Worm (Caenorhabditis elegans) whole organism, late embryonic: ENCODE results near the gene R08A2.1.
A peak's percentile ranks its signal among the peaks of the same experiment; 100 is the strongest.

Experiments
- T23F11.4 ChIP-seq: fragments of 200-800 bp; sonication (Bioruptor generic); optimal IDR thresholded peaks from 2 replicates; lab custom pipeline; 2018; ENCODE audit warnings: mild to moderate bottlenecking, missing genetic modification characterization, missing compliant biosample characterization
- ahr-1 ChIP-seq: sonication (generic microtip); optimal IDR thresholded peaks from 2 replicates; lab custom pipeline; 2016; ENCODE audit warnings: missing genetic modification characterization, missing compliant biosample characterization
- ceh-18 ChIP-seq: sonication (generic microtip); optimal IDR thresholded peaks from 2 replicates; lab custom pipeline; 2016; ENCODE audit warnings: missing genetic modification characterization, missing compliant biosample characterization
- ceh-2 ChIP-seq: sonication (generic microtip); optimal IDR thresholded peaks from 2 replicates; lab custom pipeline; 2016; ENCODE audit warnings: missing genotype, missing genetic modification characterization, missing compliant biosample characterization
- ceh-22 ChIP-seq: sonication (generic microtip); optimal IDR thresholded peaks from 2 replicates; lab custom pipeline; 2017; ENCODE audit warnings: missing biosample characterization, missing genetic modification characterization
- ceh-31 ChIP-seq: sonication (generic microtip); optimal IDR thresholded peaks from 2 replicates; lab custom pipeline; 2016; ENCODE audit warnings: missing genetic modification characterization, missing compliant biosample characterization
- ceh-34 ChIP-seq: sonication (generic microtip); optimal IDR thresholded peaks from 2 replicates; lab custom pipeline; 2016; ENCODE audit warnings: mild to moderate bottlenecking, missing genetic modification characterization, missing compliant biosample characterization
- ceh-45 ChIP-seq: fragments of 200-800 bp; sonication (Bioruptor generic); IDR thresholded peaks from 2 replicates; pipeline ENCODE4 v1.3.6; 2022; ENCODE audit warnings: missing genetic modification reagents, missing genetic modification characterization, missing compliant biosample characterization
- ceh-48 ChIP-seq: sonication (generic microtip); optimal IDR thresholded peaks from 2 replicates; lab custom pipeline; 2016; ENCODE audit warnings: missing genetic modification characterization, inconsistent platforms, missing compliant biosample characterization
- ceh-6 ChIP-seq: fragments of 200-800 bp; sonication (Bioruptor generic); optimal IDR thresholded peaks from 2 replicates; lab custom pipeline; 2018; ENCODE audit warnings: mild to moderate bottlenecking, missing genetic modification characterization, missing compliant biosample characterization
- ceh-9 ChIP-seq: sonication (generic microtip); optimal IDR thresholded peaks from 2 replicates; lab custom pipeline; 2016; ENCODE audit warnings: mild to moderate bottlenecking, missing genetic modification characterization, inconsistent platforms, missing compliant biosample characterization
- elt-2 ChIP-seq: sonication (generic microtip); optimal IDR thresholded peaks from 2 replicates; lab custom pipeline; 2016; ENCODE audit warnings: missing genetic modification reagents, missing genetic modification characterization, missing compliant biosample characterization
- elt-4 ChIP-seq: sonication (generic microtip); optimal IDR thresholded peaks from 2 replicates; lab custom pipeline; 2016; ENCODE audit warnings: missing genetic modification characterization, missing compliant biosample characterization
- ets-4 ChIP-seq: sonication (generic microtip); optimal IDR thresholded peaks from 2 replicates; lab custom pipeline; 2016; ENCODE audit warnings: missing genetic modification characterization, missing compliant biosample characterization
- eyg-1 ChIP-seq: sonication (generic microtip); optimal IDR thresholded peaks from 2 replicates; lab custom pipeline; 2016; ENCODE audit warnings: missing genotype, missing genetic modification characterization, missing compliant biosample characterization
- fkh-10 ChIP-seq: fragments of 150-350 bp; optimal IDR thresholded peaks from 2 replicates; lab custom pipeline; 2014; ENCODE audit warnings: missing biosample characterization, missing genetic modification reagents, missing genetic modification characterization
- fkh-6 ChIP-seq: sonication (generic microtip); optimal IDR thresholded peaks from 2 replicates; lab custom pipeline; 2016; ENCODE audit warnings: missing genetic modification characterization, missing compliant biosample characterization
- gmeb-2 ChIP-seq: sonication (generic microtip); optimal IDR thresholded peaks from 2 replicates; lab custom pipeline; 2016; ENCODE audit warnings: missing genetic modification characterization, inconsistent platforms, missing compliant biosample characterization
- hlh-13 ChIP-seq: fragments of 200-800 bp; sonication (Bioruptor generic); optimal IDR thresholded peaks from 2 replicates; lab custom pipeline; 2018; ENCODE audit warnings: mild to moderate bottlenecking, missing genetic modification characterization, missing compliant biosample characterization
- hlh-30 ChIP-seq: sonication (generic microtip); optimal IDR thresholded peaks from 2 replicates; lab custom pipeline; 2017; ENCODE audit warnings: antibody characterized with exemption, missing genetic modification characterization, missing compliant biosample characterization; ENCODE audit not compliant: insufficient read depth
- hlh-8 ChIP-seq: sonication (generic microtip); optimal IDR thresholded peaks from 2 replicates; lab custom pipeline; 2016; ENCODE audit warnings: missing genotype, missing genetic modification characterization, missing compliant biosample characterization
- madf-2 ChIP-seq: sonication (generic microtip); optimal IDR thresholded peaks from 2 replicates; lab custom pipeline; 2017; ENCODE audit warnings: missing genetic modification characterization, missing compliant biosample characterization
- mec-3 ChIP-seq: sonication (generic microtip); optimal IDR thresholded peaks from 2 replicates; lab custom pipeline; 2016; ENCODE audit warnings: borderline replicate concordance, missing genetic modification characterization, missing compliant biosample characterization
- nhr-11 ChIP-seq: fragments of 150-350 bp; optimal IDR thresholded peaks from 2 replicates; lab custom pipeline; 2014; ENCODE audit warnings: missing biosample characterization, missing genetic modification characterization
- nhr-232 ChIP-seq: sonication (generic microtip); optimal IDR thresholded peaks from 2 replicates; lab custom pipeline; 2016; ENCODE audit warnings: missing genetic modification characterization, missing compliant biosample characterization
- pax-1 ChIP-seq: fragments of 150-350 bp; optimal IDR thresholded peaks from 2 replicates; lab custom pipeline; 2014; ENCODE audit warnings: missing biosample characterization, missing genetic modification characterization
- pha-4 ChIP-seq: fragments of 150-350 bp; optimal IDR thresholded peaks from 2 replicates; lab custom pipeline; 2018; ENCODE audit warnings: missing biosample characterization, missing genetic modification reagents, missing genetic modification characterization
- pqm-1 ChIP-seq: sonication (generic microtip); optimal IDR thresholded peaks from 2 replicates; lab custom pipeline; 2016; ENCODE audit warnings: missing genetic modification characterization, missing compliant biosample characterization
- pros-1 ChIP-seq: fragments of 150-350 bp; optimal IDR thresholded peaks from 2 replicates; lab custom pipeline; 2014; ENCODE audit warnings: missing biosample characterization, missing genetic modification reagents, missing genetic modification characterization
- ref-2 ChIP-seq: sonication (generic microtip); optimal IDR thresholded peaks from 2 replicates; lab custom pipeline; 2016; ENCODE audit warnings: missing genetic modification characterization, missing compliant biosample characterization
- rnt-1 ChIP-seq: sonication (generic microtip); optimal IDR thresholded peaks from 2 replicates; lab custom pipeline; 2016; ENCODE audit warnings: missing genetic modification characterization, missing compliant biosample characterization
- sox-4 ChIP-seq: sonication (generic microtip); optimal IDR thresholded peaks from 2 replicates; lab custom pipeline; 2017; ENCODE audit warnings: mild to moderate bottlenecking, missing genetic modification characterization, inconsistent platforms, missing compliant biosample characterization
- tbx-2 ChIP-seq: sonication (generic microtip); optimal IDR thresholded peaks from 2 replicates; lab custom pipeline; 2016; ENCODE audit warnings: missing genetic modification characterization, missing compliant biosample characterization
- unc-3 ChIP-seq, 2 experiments: fragments of 200-800 bp in 1 of 2; sonication (Bioruptor generic) in 1 of 2; sonication (generic microtip) in 1 of 2; conservative IDR thresholded peaks in 1 of 2; optimal IDR thresholded peaks in 1 of 2; 2 replicates each; pipeline versions ENCODE4 v1.3.6 to Lab custom; 2016 to 2022; ENCODE audit warnings: missing compliant biosample characterization in 2 of 2, missing genetic modification characterization in 2 of 2, missing genetic modification reagents in 1 of 2
- unc-42 ChIP-seq: sonication (generic microtip); optimal IDR thresholded peaks from 2 replicates; lab custom pipeline; 2016; ENCODE audit warnings: missing genotype, missing genetic modification characterization, missing compliant biosample characterization
- zip-5 ChIP-seq: sonication (generic microtip); optimal IDR thresholded peaks from 2 replicates; lab custom pipeline; 2016; ENCODE audit warnings: missing genetic modification characterization, missing compliant biosample characterization
- ztf-16 ChIP-seq: sonication (generic microtip); optimal IDR thresholded peaks from 2 replicates; lab custom pipeline; 2017; ENCODE audit warnings: missing genetic modification characterization, missing compliant biosample characterization

Gene R08A2.1

DNA sequence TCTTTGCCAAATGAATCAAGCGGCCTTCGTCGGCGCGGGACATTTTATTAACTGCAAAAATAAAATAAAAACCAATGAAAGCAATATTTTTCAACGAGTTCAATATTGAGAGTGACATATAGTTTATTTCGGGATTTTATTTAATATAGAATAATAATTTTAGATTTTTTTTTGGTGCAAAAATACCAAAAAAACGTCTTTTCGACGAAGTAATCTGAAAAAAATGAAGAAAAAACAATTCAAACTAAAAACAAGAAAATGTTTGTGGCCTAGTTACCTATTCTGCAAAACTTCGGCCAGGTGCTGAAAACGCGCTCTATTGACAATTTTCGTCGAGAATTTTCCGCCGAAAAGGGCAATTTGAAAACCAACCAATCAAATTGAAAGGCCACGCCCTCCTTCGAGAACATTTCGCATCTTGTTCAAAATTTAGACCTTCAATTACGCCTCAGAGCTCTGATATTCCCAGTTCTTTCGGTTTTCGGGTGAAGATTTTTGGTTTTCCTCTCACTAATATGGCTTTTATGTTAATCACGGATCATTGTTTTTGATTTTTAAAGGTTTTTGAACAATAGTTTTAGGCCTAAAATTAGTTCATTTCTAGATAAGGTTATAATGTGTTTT is 33.8 kb downstream of the R08A2.1 start, which contains the start of gene C47E8.4 (continued):
- TF ChIP-seq unc-3 (GFP tag; conservative IDR thresholded peaks at IDR 0.05; lab: Robert Waterston, UW): 0 out of 2 replicates have a peak, but pooled peaks have one; percentile 17
- peak; percentile 72 for TF ChIP-seq unc-3 (tag; optimal IDR thresholded peaks at IDR 0.05; lab: Kevin White, UChicago)
- peak; percentile 87 for TF ChIP-seq pax-1 (tag; lab: Kevin White, UChicago)
- peak; percentile 96 for TF ChIP-seq unc-42 (tag; lab: Kevin White, UChicago)
- TF ChIP-seq sox-4 (tag; lab: Kevin White, UChicago): no peak
- no peak for TF ChIP-seq nhr-11 (tag; lab: Kevin White, UChicago)
- no peak for TF ChIP-seq ceh-22
- peak; percentile 96 for TF ChIP-seq ceh-2 (tag; lab: Kevin White, UChicago)
- TF ChIP-seq ceh-6 (GFP tag; lab: Kevin White, UChicago): no peak
- peak; percentile 93 for TF ChIP-seq rnt-1 (tag; lab: Kevin White, UChicago)
- peak; percentile 63 for TF ChIP-seq ztf-16
- TF ChIP-seq mec-3: peak; percentile 83
- peak; percentile 69 for TF ChIP-seq fkh-6 (tag; lab: Kevin White, UChicago)
- peak; percentile 33 for TF ChIP-seq hlh-30 (tag; lab: Kevin White, UChicago)
- peak; percentile 97 for TF ChIP-seq tbx-2
- no peak for TF ChIP-seq ahr-1 (tag; lab: Kevin White, UChicago)
- TF ChIP-seq hlh-13 (GFP tag; lab: Kevin White, UChicago): no peak
- TF ChIP-seq pha-4: no peak
- peak; percentile 72 for TF ChIP-seq zip-5 (tag; lab: Kevin White, UChicago)
- TF ChIP-seq ceh-31: peak; percentile 98
- TF ChIP-seq ceh-45 (GFP tag; lab: Robert Waterston, UW): no peak
- TF ChIP-seq eyg-1 (tag; lab: Kevin White, UChicago): peak; percentile 78
- no peak for TF ChIP-seq ceh-9

DNA sequence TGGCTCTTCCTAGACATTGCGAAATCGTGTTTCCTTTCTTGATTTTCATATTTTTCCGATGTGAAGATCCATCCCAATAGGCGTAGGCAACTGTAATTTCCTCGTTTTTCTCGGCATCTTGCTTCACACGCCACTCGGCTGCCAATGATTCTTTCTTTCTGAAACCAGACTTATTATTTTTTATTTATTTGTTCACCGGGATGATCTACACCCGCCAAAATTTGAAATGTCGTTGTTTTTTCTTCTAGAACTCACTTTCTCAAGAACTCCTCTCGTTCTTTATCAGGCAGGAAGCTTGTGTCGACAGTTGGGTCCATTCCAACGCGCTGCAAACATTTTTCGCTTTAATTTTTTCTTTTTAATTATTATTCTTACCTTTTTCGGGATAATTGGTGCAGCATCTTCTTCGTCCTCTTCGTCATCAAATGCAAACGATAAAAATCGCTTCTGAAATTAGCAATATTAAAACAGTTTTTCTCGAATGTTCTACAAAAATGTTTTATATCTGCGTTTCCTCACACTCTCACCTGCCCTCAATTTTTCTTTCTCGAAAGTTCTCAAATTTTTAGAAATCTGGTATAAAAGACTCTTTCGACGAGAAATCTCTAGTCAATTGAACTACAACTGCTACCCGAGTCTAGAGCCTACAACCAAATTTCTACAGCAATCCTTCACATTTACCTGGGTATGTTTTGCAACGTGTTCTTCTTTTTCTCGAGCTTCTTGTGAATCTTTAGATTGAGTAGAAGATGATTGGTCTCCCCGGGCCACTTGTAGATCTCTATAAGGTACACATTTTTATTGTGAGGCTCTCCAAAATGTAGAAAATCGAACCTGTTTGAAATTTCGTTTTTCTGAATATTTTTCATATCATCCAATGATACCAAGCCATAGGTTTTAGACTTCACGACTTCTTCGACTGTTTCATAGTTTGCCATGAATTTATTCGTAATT is 34.8 kb downstream of the R08A2.1 start, which contains the start of gene hsp-90:
Gene hsp-90, plus strand, starts transcription at position 560 of the 954 bp plus-strand sequence.
- TF ChIP-seq eyg-1 (tag; lab: Kevin White, UChicago) (no peak), pros-1 (tag; lab: Kevin White, UChicago) (no peak), pha-4 (no peak), ceh-18 (tag; lab: Kevin White, UChicago) (no peak), ceh-31 (no peak), hlh-30 (tag; lab: Kevin White, UChicago) (no peak), elt-4 (tag; lab: Kevin White, UChicago) (no peak), elt-2 (tag; lab: Kevin White, UChicago) (no peak), hlh-8 (tag; lab: Kevin White, UChicago) (no peak), ceh-48 (no peak), gmeb-2 (tag; lab: Kevin White, UChicago) (no peak), nhr-232 (tag; lab: Kevin White, UChicago) (no peak), T23F11.4 (GFP tag; lab: Kevin White, UChicago) (no peak), ceh-34 (no peak), madf-2 (tag; lab: Kevin White, UChicago) (no peak)

- TF ChIP-seq fkh-10 (GFP tag; lab: Kevin White, UChicago) (no peak), hlh-8 (tag; lab: Kevin White, UChicago) (no peak), madf-2 (tag; lab: Kevin White, UChicago) (no peak), pqm-1 (tag; lab: Kevin White, UChicago) (no peak), pax-1 (tag; lab: Kevin White, UChicago) (no peak), ets-4 (tag; lab: Kevin White, UChicago) (no peak), hlh-13 (GFP tag; lab: Kevin White, UChicago) (no peak), ref-2 (no peak), zip-5 (tag; lab: Kevin White, UChicago) (no peak), ceh-18 (tag; lab: Kevin White, UChicago) (no peak)
Observed at ce11 chrV:14683926-14684325, 35.5 kb downstream of the R08A2.1 start.
